Worm (Caenorhabditis elegans): ENCODE results near the gene nol-10.

The nol-10 gene

DNA sequence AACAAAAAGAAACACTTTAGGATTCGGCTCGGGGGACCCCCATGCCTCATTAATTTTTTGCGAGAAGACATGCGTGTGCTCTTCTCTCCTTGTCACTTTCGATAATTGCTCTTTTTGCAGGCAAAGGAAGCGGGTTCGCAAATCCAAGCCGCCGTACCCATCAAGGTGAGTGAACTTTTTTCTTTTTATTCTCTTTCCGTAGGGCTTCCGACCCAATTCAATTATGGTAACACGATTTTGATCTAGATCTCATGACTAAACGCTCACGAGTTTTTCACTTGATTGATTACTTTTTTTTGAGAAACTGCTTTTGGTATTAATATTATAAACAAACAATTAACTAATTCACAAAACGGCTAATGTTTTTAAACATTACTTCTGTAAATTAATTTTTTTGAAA is 32.1 kb downstream of the nol-10 start:
- TF ChIP-seq dao-5 (tag; optimal IDR thresholded peaks at IDR 0.05) (no peak), W03F9.2 (tag; optimal IDR thresholded peaks at IDR 0.05) (no peak), him-1 (tag; optimal IDR thresholded peaks at IDR 0.05) (no peak)

DNA sequence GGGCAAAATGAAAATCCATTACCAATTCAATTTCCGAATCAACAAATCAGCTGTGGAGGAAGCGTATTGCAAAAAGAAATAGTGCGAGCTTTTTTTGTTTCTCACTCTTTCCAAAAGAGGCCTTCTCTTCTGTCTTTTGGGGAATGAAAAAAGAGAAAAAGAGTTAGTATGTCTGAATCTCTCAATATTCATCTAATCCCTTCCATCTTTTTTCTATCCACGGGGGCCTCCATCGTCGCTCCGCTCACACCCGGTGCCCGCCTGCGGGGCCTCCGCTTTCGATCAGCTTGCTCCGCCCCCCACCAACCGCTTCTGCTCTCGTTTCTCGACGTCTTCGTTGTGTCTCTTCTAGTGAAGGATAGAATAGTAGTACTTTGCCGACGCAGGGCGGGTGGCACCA is 38.9 kb downstream of the nol-10 start:
- TF ChIP-seq him-1 (tag; optimal IDR thresholded peaks at IDR 0.05) (peak; percentile 65), dao-5 (tag; optimal IDR thresholded peaks at IDR 0.05) (no peak)

DNA sequence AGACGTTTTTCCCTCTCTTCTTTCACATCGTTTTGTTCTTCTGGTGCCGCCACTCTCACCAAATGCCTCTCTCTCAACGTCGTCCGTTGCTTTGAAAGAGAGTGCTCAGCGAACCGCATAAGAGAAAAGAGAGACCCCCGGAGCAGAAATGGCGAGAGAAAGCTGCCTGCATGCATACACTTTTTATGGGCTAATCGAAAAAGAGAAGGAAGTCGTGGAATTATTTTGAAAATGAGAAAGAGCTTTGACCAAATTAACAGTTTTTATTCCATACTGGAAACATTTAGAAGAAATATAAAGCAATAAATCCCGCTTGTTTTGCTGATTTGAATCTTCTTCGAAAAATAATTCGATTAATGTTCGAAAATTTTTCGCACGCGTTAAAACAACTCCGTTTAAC is 40.1 kb downstream of the nol-10 start:
- TF ChIP-seq W03F9.2 (tag; optimal IDR thresholded peaks at IDR 0.05) = no peak

DNA sequence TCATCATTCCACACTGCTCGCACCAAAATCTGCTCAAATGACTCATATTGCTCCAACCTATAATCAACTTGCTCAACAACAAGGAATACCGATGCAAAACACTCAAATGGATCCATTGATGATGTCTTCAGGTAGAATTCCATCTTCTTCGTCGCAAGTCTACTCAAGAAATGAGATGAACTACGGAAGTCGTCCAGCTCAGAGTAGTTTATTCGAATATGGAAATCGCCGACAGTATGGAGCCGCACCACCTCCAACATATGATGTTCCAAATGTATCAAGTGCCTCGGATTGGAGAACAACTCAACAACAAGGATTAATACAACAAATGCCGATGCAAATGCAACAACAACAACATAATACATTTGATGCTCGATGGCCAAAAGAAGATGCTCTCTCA is 42.7 kb downstream of the nol-10 start:
- no peak for TF ChIP-seq dao-5 (tag; optimal IDR thresholded peaks at IDR 0.05)
- TF ChIP-seq him-1 (tag; optimal IDR thresholded peaks at IDR 0.05) = no peak
- no peak for TF ChIP-seq W03F9.2 (tag; optimal IDR thresholded peaks at IDR 0.05)

DNA sequence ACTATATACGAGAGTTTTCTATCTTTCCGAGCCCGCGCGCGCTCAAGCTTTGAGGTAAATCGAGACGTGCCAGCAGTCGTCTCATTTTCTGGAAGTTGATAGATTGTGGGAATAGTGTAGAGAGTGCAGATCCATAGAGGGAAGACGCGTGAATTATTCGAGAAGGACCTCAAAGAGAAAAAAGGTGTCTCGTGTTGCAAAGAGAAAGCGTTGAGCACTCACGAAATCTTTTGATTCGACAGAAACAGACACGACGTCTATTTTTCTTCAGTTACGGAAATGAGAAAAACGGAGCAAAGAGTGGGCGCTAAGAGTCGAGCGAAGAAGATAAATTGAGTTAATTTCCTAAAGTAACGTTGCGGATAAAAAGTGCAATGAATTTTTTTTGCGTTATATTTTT is 43.5 kb downstream of the nol-10 start:
- TF ChIP-seq W03F9.2 (tag; optimal IDR thresholded peaks at IDR 0.05) = no peak
- peak; percentile 66 for TF ChIP-seq him-1 (tag; optimal IDR thresholded peaks at IDR 0.05)

DNA sequence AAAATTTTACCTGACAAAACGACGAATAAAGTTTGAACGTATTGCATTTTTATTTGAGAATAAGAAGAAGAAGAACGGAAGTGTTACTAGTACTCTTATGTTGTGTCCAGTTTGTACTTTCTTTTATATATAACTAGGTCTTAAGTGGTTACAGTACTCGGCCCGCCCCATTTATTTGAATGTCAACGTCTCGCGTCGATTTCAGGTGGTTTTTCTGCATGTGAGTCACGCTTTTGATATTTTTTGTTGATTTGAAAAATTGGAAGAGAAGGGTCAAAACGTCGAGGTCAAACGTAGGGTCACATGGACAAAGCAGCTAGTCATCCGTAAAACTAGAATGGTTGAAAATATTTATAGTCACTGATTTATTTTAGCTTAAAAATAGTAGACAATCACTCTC is 48.5 kb downstream of the nol-10 start, which contains the start of gene F45E4.5:
Gene F45E4.5, minus strand, starts transcription at position 101 of the 400 bp plus-strand sequence.
- no peak for TF ChIP-seq W03F9.2 (tag; optimal IDR thresholded peaks at IDR 0.05)
- no peak for TF ChIP-seq him-1 (tag; optimal IDR thresholded peaks at IDR 0.05)

DNA sequence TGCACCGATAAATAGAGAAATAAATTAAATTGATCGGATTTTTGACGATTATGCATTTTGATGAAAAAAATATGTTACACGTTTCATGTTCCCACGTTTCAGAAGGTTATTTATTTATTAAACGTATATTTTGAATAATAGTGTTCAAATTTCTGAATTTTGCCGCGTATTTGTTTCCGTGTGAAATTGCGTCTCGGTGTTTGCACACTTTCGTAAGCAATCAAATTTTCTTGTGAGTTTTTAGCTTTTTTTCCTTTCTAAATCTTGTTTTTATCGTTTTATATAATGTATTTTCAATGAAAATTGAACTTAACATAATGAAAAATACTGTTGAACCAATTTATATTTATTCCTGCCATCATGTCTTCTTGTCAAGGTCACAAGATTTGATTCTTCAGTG is 52.1 kb downstream of the nol-10 start, which contains the start of gene F45E4.6:
Gene F45E4.6, minus strand, starts transcription at position 14 of the 400 bp plus-strand sequence.
- no peak for TF ChIP-seq him-1 (tag; optimal IDR thresholded peaks at IDR 0.05)
- peak; percentile 65 for TF ChIP-seq W03F9.2 (tag; optimal IDR thresholded peaks at IDR 0.05)
- TF ChIP-seq dao-5 (tag; optimal IDR thresholded peaks at IDR 0.05) = no peak

DNA sequence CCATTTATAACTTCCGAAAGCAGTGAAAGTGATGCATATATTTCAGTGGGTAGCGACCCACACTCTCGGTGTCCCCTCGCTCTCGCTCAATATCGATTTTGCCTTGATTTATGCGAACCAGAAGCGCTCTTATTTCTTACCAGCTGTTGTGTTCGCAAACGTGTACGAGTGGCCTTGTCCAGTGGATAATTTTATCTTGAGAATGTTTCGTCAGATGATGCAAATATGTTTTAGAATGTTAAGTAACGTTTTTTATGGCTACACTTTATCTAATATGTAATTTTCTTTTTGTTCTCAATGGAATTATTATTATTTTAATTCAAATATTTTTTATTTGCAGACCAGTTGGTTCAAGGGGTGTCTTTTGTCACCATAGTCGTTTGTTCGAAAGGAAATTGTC is 52.6 kb downstream of the nol-10 start, which contains the start of gene plp-1:
Gene plp-1, plus strand, starts transcription at position 341 of the 400 bp plus-strand sequence.
- TF ChIP-seq dao-5 (tag; optimal IDR thresholded peaks at IDR 0.05) (no peak), W03F9.2 (tag; optimal IDR thresholded peaks at IDR 0.05) (no peak), him-1 (tag; optimal IDR thresholded peaks at IDR 0.05) (no peak)

Data from whole organism, L4/young adult.